Worm (Caenorhabditis elegans) whole organism, late embryonic: Measurements from ENCODE around the gene C17B7.8.

Experiments used
- C08G9.2 ChIP-seq: sonication (generic microtip); optimal IDR thresholded peaks from 2 replicates; lab custom pipeline; 2016; ENCODE audit warnings: mild to moderate bottlenecking, missing genetic modification characterization, moderate library complexity, missing compliant biosample characterization
- F13H6.1 ChIP-seq: sonication (generic microtip); optimal IDR thresholded peaks from 2 replicates; lab custom pipeline; 2016; ENCODE audit warnings: missing genetic modification characterization, missing compliant biosample characterization
- ama-1 ChIP-seq: fragments of 150-350 bp; optimal IDR thresholded peaks from 2 replicates; lab custom pipeline; 2014
- ceh-18 ChIP-seq: sonication (generic microtip); optimal IDR thresholded peaks from 2 replicates; lab custom pipeline; 2016; ENCODE audit warnings: missing genetic modification characterization, missing compliant biosample characterization
- ceh-19 ChIP-seq: fragments of 200-800 bp; sonication (Bioruptor generic); optimal IDR thresholded peaks from 2 replicates; lab custom pipeline; 2018; ENCODE audit warnings: mild to moderate bottlenecking, missing genetic modification characterization, missing compliant biosample characterization
- ceh-2 ChIP-seq: sonication (generic microtip); optimal IDR thresholded peaks from 2 replicates; lab custom pipeline; 2016; ENCODE audit warnings: missing genotype, missing genetic modification characterization, missing compliant biosample characterization
- ceh-22 ChIP-seq: sonication (generic microtip); optimal IDR thresholded peaks from 2 replicates; lab custom pipeline; 2017; ENCODE audit warnings: missing biosample characterization, missing genetic modification characterization
- ceh-24 ChIP-seq: sonication (generic microtip); optimal IDR thresholded peaks from 2 replicates; lab custom pipeline; 2016; ENCODE audit warnings: mild to moderate bottlenecking, missing genetic modification characterization, missing compliant biosample characterization
- ceh-31 ChIP-seq: sonication (generic microtip); optimal IDR thresholded peaks from 2 replicates; lab custom pipeline; 2016; ENCODE audit warnings: missing genetic modification characterization, missing compliant biosample characterization
- ceh-45 ChIP-seq: fragments of 200-800 bp; sonication (Bioruptor generic); IDR thresholded peaks from 2 replicates; pipeline ENCODE4 v1.3.6; 2022; ENCODE audit warnings: missing genetic modification reagents, missing genetic modification characterization, missing compliant biosample characterization
- ceh-6 ChIP-seq: fragments of 200-800 bp; sonication (Bioruptor generic); optimal IDR thresholded peaks from 2 replicates; lab custom pipeline; 2018; ENCODE audit warnings: mild to moderate bottlenecking, missing genetic modification characterization, missing compliant biosample characterization
- ceh-9 ChIP-seq: sonication (generic microtip); optimal IDR thresholded peaks from 2 replicates; lab custom pipeline; 2016; ENCODE audit warnings: mild to moderate bottlenecking, missing genetic modification characterization, inconsistent platforms, missing compliant biosample characterization
- dve-1 ChIP-seq: sonication (generic microtip); optimal IDR thresholded peaks from 2 replicates; lab custom pipeline; 2017; ENCODE audit warnings: antibody characterized with exemption, mild to moderate bottlenecking, missing genetic modification characterization, missing compliant biosample characterization
- elt-2 ChIP-seq: sonication (generic microtip); optimal IDR thresholded peaks from 2 replicates; lab custom pipeline; 2016; ENCODE audit warnings: missing genetic modification reagents, missing genetic modification characterization, missing compliant biosample characterization
- elt-4 ChIP-seq: sonication (generic microtip); optimal IDR thresholded peaks from 2 replicates; lab custom pipeline; 2016; ENCODE audit warnings: missing genetic modification characterization, missing compliant biosample characterization
- ets-4 ChIP-seq: sonication (generic microtip); optimal IDR thresholded peaks from 2 replicates; lab custom pipeline; 2016; ENCODE audit warnings: missing genetic modification characterization, missing compliant biosample characterization
- eyg-1 ChIP-seq: sonication (generic microtip); optimal IDR thresholded peaks from 2 replicates; lab custom pipeline; 2016; ENCODE audit warnings: missing genotype, missing genetic modification characterization, missing compliant biosample characterization
- fax-1 ChIP-seq: sonication (generic microtip); optimal IDR thresholded peaks from 2 replicates; lab custom pipeline; 2016; ENCODE audit warnings: missing genotype, missing genetic modification characterization, missing compliant biosample characterization
- fkh-6 ChIP-seq: sonication (generic microtip); optimal IDR thresholded peaks from 2 replicates; lab custom pipeline; 2016; ENCODE audit warnings: missing genetic modification characterization, missing compliant biosample characterization
- hlh-15 ChIP-seq: sonication (generic microtip); optimal IDR thresholded peaks from 2 replicates; lab custom pipeline; 2016; ENCODE audit warnings: missing genetic modification characterization, missing compliant biosample characterization
- hlh-30 ChIP-seq: sonication (generic microtip); optimal IDR thresholded peaks from 2 replicates; lab custom pipeline; 2017; ENCODE audit warnings: antibody characterized with exemption, missing genetic modification characterization, missing compliant biosample characterization; ENCODE audit not compliant: insufficient read depth
- hlh-6 ChIP-seq: sonication (generic microtip); optimal IDR thresholded peaks from 2 replicates; lab custom pipeline; 2016; ENCODE audit warnings: missing genotype, missing genetic modification characterization, missing compliant biosample characterization
- lim-6 ChIP-seq: sonication (generic microtip); optimal IDR thresholded peaks from 2 replicates; lab custom pipeline; 2016; ENCODE audit warnings: missing genetic modification characterization, missing compliant biosample characterization
- lin-11 ChIP-seq: fragments of 200-800 bp; sonication (Bioruptor generic); optimal IDR thresholded peaks from 2 replicates; lab custom pipeline; 2018; ENCODE audit warnings: mild to moderate bottlenecking, missing genetic modification characterization, missing compliant biosample characterization
- nfya-1 ChIP-seq: sonication (generic microtip); optimal IDR thresholded peaks from 2 replicates; lab custom pipeline; 2017; ENCODE audit warnings: missing genetic modification characterization, mild to moderate bottlenecking, missing compliant biosample characterization, antibody characterized with exemption, moderate library complexity
- nhr-11 ChIP-seq: fragments of 150-350 bp; optimal IDR thresholded peaks from 2 replicates; lab custom pipeline; 2014; ENCODE audit warnings: missing biosample characterization, missing genetic modification characterization
- nhr-232 ChIP-seq: sonication (generic microtip); optimal IDR thresholded peaks from 2 replicates; lab custom pipeline; 2016; ENCODE audit warnings: missing genetic modification characterization, missing compliant biosample characterization
- npax-4 ChIP-seq: sonication (generic microtip); optimal IDR thresholded peaks from 2 replicates; lab custom pipeline; 2016; ENCODE audit warnings: missing genetic modification characterization, missing compliant biosample characterization
- odd-2 ChIP-seq: sonication (generic microtip); optimal IDR thresholded peaks from 2 replicates; lab custom pipeline; 2017; ENCODE audit warnings: antibody characterized with exemption, mild to moderate bottlenecking, missing genetic modification characterization, missing compliant biosample characterization
- pag-3 ChIP-seq: sonication (generic microtip); optimal IDR thresholded peaks from 2 replicates; lab custom pipeline; 2016; ENCODE audit warnings: missing compliant biosample characterization, missing genetic modification characterization, borderline replicate concordance
- pax-1 ChIP-seq: fragments of 150-350 bp; optimal IDR thresholded peaks from 2 replicates; lab custom pipeline; 2014; ENCODE audit warnings: missing biosample characterization, missing genetic modification characterization
- pha-2 ChIP-seq: sonication (generic microtip); optimal IDR thresholded peaks from 2 replicates; lab custom pipeline; 2017; ENCODE audit warnings: mild to moderate bottlenecking, missing genetic modification characterization, missing compliant biosample characterization
- pqm-1 ChIP-seq: sonication (generic microtip); optimal IDR thresholded peaks from 2 replicates; lab custom pipeline; 2016; ENCODE audit warnings: missing genetic modification characterization, missing compliant biosample characterization
- pros-1 ChIP-seq: fragments of 150-350 bp; optimal IDR thresholded peaks from 2 replicates; lab custom pipeline; 2014; ENCODE audit warnings: missing biosample characterization, missing genetic modification reagents, missing genetic modification characterization
- ref-2 ChIP-seq: sonication (generic microtip); optimal IDR thresholded peaks from 2 replicates; lab custom pipeline; 2016; ENCODE audit warnings: missing genetic modification characterization, missing compliant biosample characterization
- sox-4 ChIP-seq: sonication (generic microtip); optimal IDR thresholded peaks from 2 replicates; lab custom pipeline; 2017; ENCODE audit warnings: mild to moderate bottlenecking, missing genetic modification characterization, inconsistent platforms, missing compliant biosample characterization
- syd-9 ChIP-seq: sonication (generic microtip); optimal IDR thresholded peaks from 2 replicates; lab custom pipeline; 2016; ENCODE audit warnings: mild to moderate bottlenecking, missing genetic modification characterization, moderate library complexity, missing compliant biosample characterization
- tbx-2 ChIP-seq: sonication (generic microtip); optimal IDR thresholded peaks from 2 replicates; lab custom pipeline; 2016; ENCODE audit warnings: missing genetic modification characterization, missing compliant biosample characterization
- ttx-3 ChIP-seq: sonication (generic microtip); optimal IDR thresholded peaks from 2 replicates; lab custom pipeline; 2016; ENCODE audit warnings: missing genetic modification reagents, missing genetic modification characterization, missing compliant biosample characterization
- unc-3 ChIP-seq, 2 experiments: fragments of 200-800 bp in 1 of 2; sonication (Bioruptor generic) in 1 of 2; sonication (generic microtip) in 1 of 2; conservative IDR thresholded peaks in 1 of 2; optimal IDR thresholded peaks in 1 of 2; 2 replicates each; pipeline versions ENCODE4 v1.3.6 to Lab custom; 2016 to 2022; ENCODE audit warnings: missing compliant biosample characterization in 2 of 2, missing genetic modification characterization in 2 of 2, missing genetic modification reagents in 1 of 2
- unc-42 ChIP-seq: sonication (generic microtip); optimal IDR thresholded peaks from 2 replicates; lab custom pipeline; 2016; ENCODE audit warnings: missing genotype, missing genetic modification characterization, missing compliant biosample characterization
- unc-86 ChIP-seq: sonication (generic microtip); optimal IDR thresholded peaks from 2 replicates; lab custom pipeline; 2016; ENCODE audit warnings: missing genetic modification characterization, missing compliant biosample characterization
- zip-5 ChIP-seq: sonication (generic microtip); optimal IDR thresholded peaks from 2 replicates; lab custom pipeline; 2016; ENCODE audit warnings: missing genetic modification characterization, missing compliant biosample characterization
- ztf-16 ChIP-seq: sonication (generic microtip); optimal IDR thresholded peaks from 2 replicates; lab custom pipeline; 2017; ENCODE audit warnings: missing genetic modification characterization, missing compliant biosample characterization

C17B7.8 gene

ce11 chrV:3275033-3275432, 49.0 kb downstream of the C17B7.8 start, which contains the start of gene T28A11.3:
Gene T28A11.3, plus strand, starts transcription at chrV:3275333.
- TF ChIP-seq pax-1 (no peak), elt-4 (tag; lab: Kevin White, UChicago) (no peak), odd-2 (tag; lab: Kevin White, UChicago) (no peak), ceh-22 (tag; lab: Kevin White, UChicago) (no peak), nhr-232 (tag; lab: Kevin White, UChicago) (no peak), ceh-24 (tag; lab: Kevin White, UChicago) (no peak), tbx-2 (tag; lab: Kevin White, UChicago) (no peak), unc-42 (tag; lab: Kevin White, UChicago) (no peak), C08G9.2 (no peak), ceh-2 (tag; lab: Kevin White, UChicago) (no peak), elt-2 (tag; lab: Kevin White, UChicago) (no peak), nhr-11 (no peak)

- TF ChIP-seq syd-9 (tag; lab: Kevin White, UChicago) = no peak
- TF ChIP-seq C08G9.2 = no peak
- no peak for TF ChIP-seq unc-3 (GFP tag; conservative IDR thresholded peaks at IDR 0.05; lab: Robert Waterston, UW)
- no peak for TF ChIP-seq unc-3 (tag; optimal IDR thresholded peaks at IDR 0.05; lab: Kevin White, UChicago)
- no peak for TF ChIP-seq dve-1 (tag; lab: Kevin White, UChicago)
- TF ChIP-seq ztf-16 (tag; lab: Kevin White, UChicago) = no peak
- TF ChIP-seq fax-1 (tag; lab: Kevin White, UChicago) = no peak
- no peak for TF ChIP-seq hlh-30
- no peak for TF ChIP-seq F13H6.1 (tag; lab: Kevin White, UChicago)
- TF ChIP-seq hlh-6 = no peak
- no peak for TF ChIP-seq ref-2 (tag; lab: Kevin White, UChicago)
- TF ChIP-seq fkh-6 = no peak
- TF ChIP-seq npax-4 (tag; lab: Kevin White, UChicago) = no peak
- no peak for TF ChIP-seq ceh-31
- no peak for TF ChIP-seq ceh-45 (GFP tag; lab: Robert Waterston, UW)
- no peak for TF ChIP-seq eyg-1 (tag; lab: Kevin White, UChicago)
- TF ChIP-seq zip-5 = no peak
- no peak for TF ChIP-seq sox-4 (tag; lab: Kevin White, UChicago)
- no peak for TF ChIP-seq ama-1 (lab: Kevin White, UChicago)
- TF ChIP-seq ceh-18 (tag; lab: Kevin White, UChicago) = no peak
Observed at ce11 chrV:3273577-3274100, 50.4 kb downstream of the C17B7.8 start, which contains the start of gene T28A11.4. Gene T28A11.4, plus strand, starts transcription at chrV:3274050.

ce11 chrV:3273156-3273555, 50.9 kb downstream of the C17B7.8 start, which contains the start of gene T28A11.20:
Gene T28A11.20, minus strand, starts transcription at chrV:3273256.
- TF ChIP-seq ttx-3 (tag; lab: Kevin White, UChicago) = no peak
- TF ChIP-seq pqm-1 (tag; lab: Kevin White, UChicago) = no peak
- no peak for TF ChIP-seq ceh-31
- TF ChIP-seq lin-11 (tag; lab: Kevin White, UChicago) = no peak
- no peak for TF ChIP-seq unc-86 (tag; lab: Kevin White, UChicago)
- no peak for TF ChIP-seq ceh-18 (tag; lab: Kevin White, UChicago)
- TF ChIP-seq ets-4 = no peak
- TF ChIP-seq ceh-9 (tag; lab: Kevin White, UChicago) = no peak
- TF ChIP-seq pag-3 (tag; lab: Kevin White, UChicago) = no peak
- TF ChIP-seq odd-2 (tag; lab: Kevin White, UChicago) = no peak
- no peak for TF ChIP-seq pha-2
- TF ChIP-seq hlh-15 (tag; lab: Kevin White, UChicago) = no peak
- TF ChIP-seq pros-1 (tag; lab: Kevin White, UChicago) = no peak
- no peak for TF ChIP-seq ceh-19 (GFP tag; lab: Kevin White, UChicago)
- no peak for TF ChIP-seq syd-9 (tag; lab: Kevin White, UChicago)
- TF ChIP-seq ceh-6 (GFP tag; lab: Kevin White, UChicago) = no peak
- no peak for TF ChIP-seq nfya-1
- TF ChIP-seq lim-6 = no peak
